Fruit fly (Drosophila melanogaster): Measurements from ENCODE around the gene Klp3A.
A peak's percentile ranks its signal among the peaks of the same experiment; 100 is the strongest.

The Klp3A gene

dm6 chrX:2646022-2646761, 42.3 kb upstream of the Klp3A start (continued):
- TF ChIP-seq CG33557 (GFP tag; optimal IDR thresholded peaks at IDR 0.05) (peak; percentile 93), CG2875 (GFP tag; optimal IDR thresholded peaks at IDR 0.05) (peak; percentile 96), CG3407 (GFP tag; optimal IDR thresholded peaks at IDR 0.05) (peak; percentile 95), hbn (GFP tag; IDR thresholded peaks at IDR 0.05; ENCODE audit: partially characterized antibody) (no peak), danr (GFP tag; IDR thresholded peaks at IDR 0.05) (peak; percentile 88), Asciz (GFP tag; optimal IDR thresholded peaks at IDR 0.05) (peak; percentile 95), sna (GFP tag; IDR thresholded peaks at IDR 0.05; ENCODE audit: partially characterized antibody) (no peak), Pdp1 (GFP tag; optimal IDR thresholded peaks at IDR 0.05) (peak; percentile 89 to 95), CG11695 (GFP tag; IDR thresholded peaks at IDR 0.05) (peak; percentile 97), CG12744 (GFP tag; optimal IDR thresholded peaks at IDR 0.05) (peak; percentile 97), sob (GFP tag; IDR thresholded peaks at IDR 0.05) (peak; percentile 97), MBD-R2 (GFP tag; IDR thresholded peaks at IDR 0.05) (peak; percentile 92), CG3065 (GFP tag; optimal IDR thresholded peaks at IDR 0.05) (peak; percentile 73), CG2199 (GFP tag; IDR thresholded peaks at IDR 0.05) (peak; percentile 94; the same call in 2 of the 3 replicates), CG31365 (tag; optimal IDR thresholded peaks at IDR 0.05) (peak; percentile 89), CG2116 (GFP tag; optimal IDR thresholded peaks at IDR 0.05) (peak; percentile 82), nom (GFP tag; optimal IDR thresholded peaks at IDR 0.05) (peak; percentile 94), Bteb2 (GFP tag; optimal IDR thresholded peaks at IDR 0.05) (peak; percentile 94), CG6654 (GFP tag; optimal IDR thresholded peaks at IDR 0.05) (peak; percentile 90), Atf6 (GFP tag; IDR thresholded peaks at IDR 0.05) (peak; percentile 97), Nf-YA (GFP tag; IDR thresholded peaks at IDR 0.05) (peak; percentile 85), Ssrp (tag; optimal IDR thresholded peaks at IDR 0.05) (peak; percentile 95), ranshi (GFP tag; IDR thresholded peaks at IDR 0.05) (peak; percentile 91), Adf1 (GFP tag; IDR thresholded peaks at IDR 0.05) (peak; percentile 100), CG10543 (GFP tag; optimal IDR thresholded peaks at IDR 0.05) (peak; percentile 98), Poxn (GFP tag; IDR thresholded peaks at IDR 0.05) (peak; percentile 88), CG10959 (GFP tag; IDR thresholded peaks at IDR 0.05) (peak; percentile 85), MTF-1 (GFP tag; optimal IDR thresholded peaks at IDR 0.05; ENCODE audit: borderline replicate concordance) (peak; percentile 88), prd (optimal IDR thresholded peaks at IDR 0.05) (no peak), prd (GFP tag; IDR thresholded peaks at IDR 0.05) (peak; percentile 97), CTCF (GFP tag; optimal IDR thresholded peaks at IDR 0.05) (peak; percentile 87), CG5180 (GFP tag; optimal IDR thresholded peaks at IDR 0.05) (peak; percentile 90), lbe (GFP tag; optimal IDR thresholded peaks at IDR 0.05) (peak; percentile 92), fru (optimal IDR thresholded peaks at IDR 0.05) (no peak), gce (GFP tag; IDR thresholded peaks at IDR 0.05) (peak; percentile 93), CG2712 (tag; optimal IDR thresholded peaks at IDR 0.05) (peak; percentile 97), Nf-YC (tag; optimal IDR thresholded peaks at IDR 0.05) (peak; percentile 88), CG2129 (GFP tag; IDR thresholded peaks at IDR 0.05; ENCODE audit: partially characterized antibody) (no peak), croc (GFP tag; conservative IDR thresholded peaks at IDR 0.05) (peak; percentile 94), CG15011 (GFP tag; optimal IDR thresholded peaks at IDR 0.05) (peak; percentile 94), NFAT (GFP tag; IDR thresholded peaks at IDR 0.05) (peak; percentile 92), CG1832 (GFP tag; optimal IDR thresholded peaks at IDR 0.05) (peak; percentile 61), lov (optimal IDR thresholded peaks at IDR 0.05) (no peak), lov (GFP tag; IDR thresholded peaks at IDR 0.05) (peak; percentile 91), psq (GFP tag; optimal IDR thresholded peaks at IDR 0.05) (peak; percentile 79), CG3281 (GFP tag; optimal IDR thresholded peaks at IDR 0.05) (peak; percentile 97), Optix (GFP tag; IDR thresholded peaks at IDR 0.05) (peak; percentile 96), CG7839 (tag; optimal IDR thresholded peaks at IDR 0.05) (peak; percentile 98), CG5953 (GFP tag; IDR thresholded peaks at IDR 0.05) (peak; percentile 94), dpn (GFP tag; optimal IDR thresholded peaks at IDR 0.05) (peak; percentile 97 to 98)

Measured in whole organism, embryonic.